Fruit fly (Drosophila melanogaster) whole organism, pupa: ENCODE data around the gene Cpr78Cb.

ENCODE experiments used
- CG10348 ChIP-seq: fragments of 200-800 bp; sonication (Bioruptor generic); IDR thresholded peaks from 2 replicates; pipeline ENCODE4 v1.3.6; 2022; ENCODE audit warnings: missing biosample characterization, missing genetic modification characterization
- CG17806 ChIP-seq: fragments of 200-800 bp; sonication (Bioruptor generic); optimal IDR thresholded peaks from 2 replicates; lab custom pipeline; 2018; ENCODE audit warnings: missing biosample characterization, mild to moderate bottlenecking, missing genetic modification characterization, moderate library complexity
- CG9948 ChIP-seq: fragments of 200-800 bp; sonication (Bioruptor generic); optimal IDR thresholded peaks from 2 replicates; lab custom pipeline; 2018; ENCODE audit warnings: missing biosample characterization, mild to moderate bottlenecking, missing genetic modification characterization, moderate library complexity
- Ets98B ChIP-seq: fragments of 200-800 bp; sonication (Bioruptor generic); IDR thresholded peaks from 2 replicates; pipeline ENCODE4 v1.3.6; 2022; ENCODE audit warnings: missing biosample characterization, missing genetic modification characterization
- Pif1A ChIP-seq: fragments of 200-800 bp; sonication (Bioruptor generic); optimal IDR thresholded peaks from 3 replicates; lab custom pipeline; 2016; ENCODE audit warnings: missing biosample characterization, missing genetic modification characterization
- rn ChIP-seq: fragments of 200-800 bp; sonication (Bioruptor generic); IDR thresholded peaks from 2 replicates; pipeline ENCODE4 v1.3.6; 2022; ENCODE audit warnings: missing biosample characterization, missing genetic modification characterization

DNA sequence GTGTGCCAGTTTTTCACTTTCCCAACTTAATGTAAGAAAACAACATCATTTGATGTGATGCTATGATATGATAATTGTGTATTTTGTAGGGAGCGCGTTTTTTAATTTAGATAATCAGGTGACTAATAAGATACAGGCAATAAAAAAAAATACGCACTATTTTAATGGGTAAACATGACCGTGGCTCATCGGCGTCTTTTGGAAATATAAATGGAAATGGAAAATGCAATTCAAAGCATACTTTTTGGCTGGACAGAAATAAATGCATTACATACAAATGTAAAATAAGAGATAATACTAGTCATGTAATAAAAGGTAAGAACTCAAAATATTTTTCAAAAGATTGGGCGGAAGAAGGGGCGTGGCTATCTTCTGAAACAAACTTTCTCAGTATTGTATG is 31.9 kb upstream of the Cpr78Cb start:
- TF ChIP-seq rn (GFP tag; lab: Robert Waterston, UW) (no peak), Ets98B (GFP tag; lab: Robert Waterston, UW) (no peak), Pif1A (GFP tag; lab: Kevin White, UChicago) (no peak), CG10348 (GFP tag; lab: Robert Waterston, UW) (no peak), CG9948 (tag; lab: Kevin White, UChicago) (no peak), CG17806 (tag; lab: Kevin White, UChicago) (no peak)
